Fruit fly (Drosophila melanogaster) whole organism, embryonic: Measurements from ENCODE around the gene Sf3a2.

Source experiments
- Asciz ChIP-seq: fragments of 200-800 bp; sonication (Bioruptor generic); optimal IDR thresholded peaks from 2 replicates; lab custom pipeline; 2017; ENCODE audit warnings: missing biosample characterization, mild to moderate bottlenecking, missing genetic modification characterization, missing genetic modification reagents
- Awh ChIP-seq: fragments of 200-800 bp; sonication (Bioruptor generic); IDR thresholded peaks from 2 replicates; pipeline ENCODE4, ENCODE4 v1.3.6; 2022; ENCODE audit warnings: missing biosample characterization, missing genetic modification characterization
- CG1024 ChIP-seq: fragments of 200-800 bp; sonication (Bioruptor generic); IDR thresholded peaks from 2 replicates; pipeline ENCODE4 v1.3.6; 2022; ENCODE audit warnings: missing biosample characterization, missing genetic modification characterization
- CG10267 ChIP-seq: fragments of 200-800 bp; sonication (Bioruptor generic); optimal IDR thresholded peaks from 2 replicates; lab custom pipeline; 2018; ENCODE audit warnings: missing biosample characterization, mild to moderate bottlenecking, missing genetic modification characterization, moderate library complexity
- CG10462 ChIP-seq: fragments of 200-800 bp; sonication (Bioruptor generic); optimal IDR thresholded peaks from 2 replicates; lab custom pipeline; 2016; ENCODE audit warnings: missing biosample characterization, missing genetic modification characterization
- CG13894 ChIP-seq: fragments of 200-800 bp; sonication (Bioruptor generic); optimal IDR thresholded peaks from 3 replicates; lab custom pipeline; 2018; ENCODE audit warnings: missing biosample characterization, mild to moderate bottlenecking, missing genetic modification characterization, moderate library complexity
- CG14050 ChIP-seq: fragments of 200-800 bp; sonication (Bioruptor generic); IDR thresholded peaks from 3 replicates; pipeline ENCODE4 v1.3.6; 2022; ENCODE audit warnings: missing biosample characterization, missing genetic modification characterization
- CG17912 ChIP-seq: fragments of 200-800 bp; sonication (Bioruptor generic); optimal IDR thresholded peaks from 2 replicates; lab custom pipeline; 2018; ENCODE audit warnings: missing biosample characterization, mild to moderate bottlenecking, missing genetic modification characterization
- CG30020 ChIP-seq: fragments of 200-800 bp; optimal IDR thresholded peaks from 2 replicates; lab custom pipeline; 2019; ENCODE audit warnings: missing biosample characterization, mild to moderate bottlenecking, missing genetic modification characterization, moderate library complexity
- CG3281 ChIP-seq: fragments of 200-800 bp; sonication (Bioruptor generic); optimal IDR thresholded peaks from 3 replicates; lab custom pipeline; 2017; ENCODE audit warnings: missing biosample characterization, mild to moderate bottlenecking, missing genetic modification characterization
- CG8765 ChIP-seq: fragments of 200-800 bp; sonication (Bioruptor generic); IDR thresholded peaks from 2 replicates; pipeline ENCODE4 v1.3.6; 2022; ENCODE audit warnings: missing biosample characterization, missing genetic modification characterization
- D ChIP-seq, 2 experiments: fragments of 200-800 bp in 1 of 2; fragments of >200 bp in 1 of 2; sonication (Bioruptor generic) in 1 of 2; optimal IDR thresholded peaks; 2 replicates in 1 of 2; 3 replicates in 1 of 2; lab custom pipeline; 2017; ENCODE audit warnings: mild to moderate bottlenecking in 1 of 2, missing biosample characterization in 1 of 2, missing genetic modification characterization in 1 of 2, missing genetic modification reagents in 1 of 2
- Gsc ChIP-seq: fragments of 200-800 bp; sonication (Bioruptor generic); IDR thresholded peaks from 2 replicates; pipeline ENCODE4 v1.3.6; 2022; ENCODE audit warnings: missing biosample characterization, missing genetic modification characterization
- Gug ChIP-seq: fragments of 200-800 bp; sonication (Bioruptor generic); IDR thresholded peaks from 4 replicates; pipeline ENCODE4 v1.3.6; 2022; ENCODE audit warnings: missing biosample characterization, missing genetic modification characterization
- Hr78 ChIP-seq, 2 experiments: fragments of 200-800 bp in 1 of 2; fragments of >200 bp in 1 of 2; sonication (Bioruptor generic) in 1 of 2; optimal IDR thresholded peaks; 2 replicates each; lab custom pipeline; 2017 to 2019; ENCODE audit warnings: missing biosample characterization in 2 of 2, missing genetic modification characterization in 2 of 2, mild to moderate bottlenecking in 1 of 2, moderate library complexity in 1 of 2
- Mes4 ChIP-seq: fragments of 200-800 bp; sonication (Bioruptor generic); optimal IDR thresholded peaks from 2 replicates; lab custom pipeline; 2016; ENCODE audit warnings: missing biosample characterization, missing genetic modification characterization
- Oli ChIP-seq: fragments of 200-800 bp; sonication (Bioruptor generic); optimal IDR thresholded peaks from 2 replicates; lab custom pipeline; 2018; ENCODE audit warnings: missing biosample characterization, mild to moderate bottlenecking, missing genetic modification characterization, moderate library complexity
- Optix ChIP-seq: fragments of 200-800 bp; sonication (Bioruptor generic); IDR thresholded peaks from 3 replicates; pipeline ENCODE4 v1.3.6; 2022; ENCODE audit warnings: missing biosample characterization, missing genetic modification characterization
- Ravus ChIP-seq: fragments of 200-800 bp; sonication (Bioruptor generic); IDR thresholded peaks from 2 replicates; pipeline ENCODE4 v1.3.6; 2022; ENCODE audit warnings: missing biosample characterization, missing genetic modification characterization
- Sox102F ChIP-seq: fragments of 200-800 bp; sonication (Bioruptor generic); optimal IDR thresholded peaks from 2 replicates; lab custom pipeline; 2018; ENCODE audit warnings: missing biosample characterization, mild to moderate bottlenecking, missing genetic modification characterization, moderate library complexity
- Sry-β ChIP-seq: fragments of 200-800 bp; sonication (Bioruptor generic); optimal IDR thresholded peaks from 2 replicates; lab custom pipeline; 2018; ENCODE audit warnings: missing biosample characterization, mild to moderate bottlenecking, missing genetic modification characterization, moderate library complexity
- ash1 ChIP-seq: fragments of 200-800 bp; sonication (Bioruptor generic); optimal IDR thresholded peaks from 2 replicates; lab custom pipeline; 2018; ENCODE audit warnings: missing biosample characterization, mild to moderate bottlenecking, missing genetic modification characterization
- bbx ChIP-seq: fragments of 200-800 bp; sonication (Bioruptor generic); IDR thresholded peaks from 2 replicates; pipeline ENCODE4 v1.3.6; 2022; ENCODE audit warnings: missing biosample characterization, missing genetic modification characterization; ENCODE audit not compliant: partially characterized antibody
- gsb ChIP-seq: fragments of 200-800 bp; sonication (Bioruptor generic); IDR thresholded peaks from 2 replicates; pipeline ENCODE4 v1.3.6; 2022; ENCODE audit warnings: missing biosample characterization, missing genetic modification characterization
- hb ChIP-seq: fragments of 200-800 bp; sonication (Bioruptor generic); IDR thresholded peaks from 3 replicates; pipeline ENCODE4 v1.3.6; 2022; ENCODE audit warnings: missing biosample characterization, missing genetic modification characterization; ENCODE audit not compliant: partially characterized antibody
- her ChIP-seq: fragments of 200-800 bp; sonication (Bioruptor generic); optimal IDR thresholded peaks from 2 replicates; lab custom pipeline; 2016; ENCODE audit warnings: missing biosample characterization, missing genetic modification characterization
- hth ChIP-seq: fragments of >200 bp; optimal IDR thresholded peaks from 2 replicates; lab custom pipeline; 2017; ENCODE audit warnings: inconsistent platforms
- jumu ChIP-seq: fragments of 200-800 bp; sonication (Bioruptor generic); optimal IDR thresholded peaks from 3 replicates; lab custom pipeline; 2016; ENCODE audit warnings: missing biosample characterization, missing genetic modification characterization
- kah ChIP-seq: fragments of 200-800 bp; sonication (Bioruptor generic); optimal IDR thresholded peaks from 2 replicates; lab custom pipeline; 2018; ENCODE audit warnings: missing biosample characterization, mild to moderate bottlenecking, missing genetic modification characterization
- lbe ChIP-seq: fragments of 200-800 bp; sonication (Bioruptor generic); optimal IDR thresholded peaks from 2 replicates; lab custom pipeline; 2016; ENCODE audit warnings: missing biosample characterization, mild to moderate bottlenecking, missing genetic modification characterization
- lilli ChIP-seq: fragments of 200-800 bp; sonication (Bioruptor generic); optimal IDR thresholded peaks from 3 replicates; lab custom pipeline; 2016; ENCODE audit warnings: missing biosample characterization, missing genetic modification characterization
- lmd ChIP-seq: fragments of 200-800 bp; sonication (Bioruptor generic); IDR thresholded peaks from 2 replicates; pipeline ENCODE4 v1.3.6; 2022; ENCODE audit warnings: missing biosample characterization, missing genetic modification characterization
- nau ChIP-seq: fragments of 200-800 bp; sonication (Bioruptor generic); optimal IDR thresholded peaks from 3 replicates; lab custom pipeline; 2017; ENCODE audit warnings: missing biosample characterization, mild to moderate bottlenecking, missing genetic modification characterization, missing genetic modification reagents
- nerfin-1 ChIP-seq: fragments of 200-800 bp; sonication (Bioruptor generic); optimal IDR thresholded peaks from 3 replicates; lab custom pipeline; 2019; ENCODE audit warnings: missing biosample characterization, mild to moderate bottlenecking, missing genetic modification characterization, moderate library complexity
- oc ChIP-seq: fragments of 200-800 bp; sonication (Bioruptor generic); optimal IDR thresholded peaks from 2 replicates; lab custom pipeline; 2018; ENCODE audit warnings: missing biosample characterization, mild to moderate bottlenecking, missing genetic modification characterization, moderate library complexity
- peb ChIP-seq: fragments of 200-800 bp; sonication (Bioruptor generic); IDR thresholded peaks from 2 replicates; pipeline ENCODE4 v1.3.6; 2022; ENCODE audit warnings: missing biosample characterization, missing genetic modification characterization
- phol ChIP-seq: fragments of 200-800 bp; sonication (Bioruptor generic); optimal IDR thresholded peaks from 3 replicates; lab custom pipeline; 2018; ENCODE audit warnings: missing biosample characterization, mild to moderate bottlenecking, missing genetic modification characterization, moderate library complexity
- pnt ChIP-seq: fragments of 200-800 bp; sonication (Bioruptor generic); optimal IDR thresholded peaks from 3 replicates; lab custom pipeline; 2016; ENCODE audit warnings: missing biosample characterization, missing genetic modification characterization
- psq ChIP-seq: fragments of 200-800 bp; sonication (Bioruptor generic); optimal IDR thresholded peaks from 2 replicates; lab custom pipeline; 2017; ENCODE audit warnings: missing biosample characterization, missing genetic modification characterization
- repo ChIP-seq: fragments of 200-800 bp; sonication (Bioruptor generic); optimal IDR thresholded peaks from 2 replicates; lab custom pipeline; 2016; ENCODE audit warnings: missing biosample characterization, missing genetic modification characterization
- sens-2 ChIP-seq: fragments of 200-800 bp; sonication (Bioruptor generic); IDR thresholded peaks from 2 replicates; pipeline ENCODE4 v1.3.6; 2022; ENCODE audit warnings: missing biosample characterization, missing genetic modification characterization
- seq ChIP-seq: fragments of 200-800 bp; sonication (Bioruptor generic); IDR thresholded peaks from 2 replicates; pipeline ENCODE4 v1.3.6; 2022; ENCODE audit warnings: missing biosample characterization, missing genetic modification characterization
- slou ChIP-seq: fragments of 200-800 bp; sonication (Bioruptor generic); optimal IDR thresholded peaks from 3 replicates; lab custom pipeline; 2016; ENCODE audit warnings: missing biosample characterization, missing genetic modification characterization
- ssp ChIP-seq: fragments of 200-800 bp; sonication (Bioruptor generic); IDR thresholded peaks from 2 replicates; pipeline ENCODE4 v1.3.6; 2022; ENCODE audit warnings: missing biosample characterization, missing genetic modification characterization
- sug ChIP-seq: fragments of 200-800 bp; optimal IDR thresholded peaks from 2 replicates; lab custom pipeline; 2019; ENCODE audit warnings: missing biosample characterization, mild to moderate bottlenecking, missing genetic modification characterization, moderate library complexity
- trem ChIP-seq: fragments of 200-800 bp; optimal IDR thresholded peaks from 3 replicates; lab custom pipeline; 2019; ENCODE audit warnings: missing biosample characterization, mild to moderate bottlenecking, missing genetic modification characterization, moderate library complexity
- wor ChIP-seq: fragments of 200-800 bp; sonication (Bioruptor generic); IDR thresholded peaks from 2 replicates; pipeline ENCODE4 v1.3.6; 2022; ENCODE audit warnings: missing biosample characterization, missing genetic modification characterization
- yki ChIP-seq: fragments of >200 bp; optimal IDR thresholded peaks from 3 replicates; lab custom pipeline; 2018
- z ChIP-seq: fragments of 200-800 bp; sonication (Bioruptor generic); IDR thresholded peaks from 3 replicates; pipeline ENCODE4 v1.3.6; 2022; ENCODE audit warnings: missing biosample characterization, missing genetic modification characterization
- zen ChIP-seq: fragments of 200-800 bp; sonication (Bioruptor generic); optimal IDR thresholded peaks from 3 replicates; lab custom pipeline; 2018; ENCODE audit warnings: missing biosample characterization, mild to moderate bottlenecking, missing genetic modification characterization, moderate library complexity

The Sf3a2 gene

dm6 chr3L:12831290-12831952, 17.6 kb upstream of the Sf3a2 start (continued):
- no peak for TF ChIP-seq sug
- TF ChIP-seq Oli (tag; lab: Kevin White, UChicago): peak; percentile 62
- TF ChIP-seq lmd: peak; percentile 71
- TF ChIP-seq Mes4 (GFP tag; lab: Kevin White, UChicago): peak; percentile 14
- 0 out of 3 replicates have a peak, but pooled peaks have one; percentile 34 for TF ChIP-seq CG14050
- peak; percentile 53 for TF ChIP-seq CG3281 (GFP tag; lab: Kevin White, UChicago)
- TF ChIP-seq ash1 (GFP tag; lab: Kevin White, UChicago): no peak
- TF ChIP-seq Gug (GFP tag; lab: Robert Waterston, UW): no peak
- peak; percentile 71 for TF ChIP-seq lilli (GFP tag; lab: Kevin White, UChicago)
- TF ChIP-seq Sry-β (GFP tag; lab: Kevin White, UChicago): no peak
- no peak for TF ChIP-seq CG8765 (GFP tag; lab: Robert Waterston, UW)
- no peak for TF ChIP-seq CG10462 (GFP tag; lab: Kevin White, UChicago)
- no peak for TF ChIP-seq Hr78 (GFP tag; optimal IDR thresholded peaks at IDR 0.05; lab: Kevin White, UChicago)
- TF ChIP-seq gsb (GFP tag; lab: Robert Waterston, UW): no peak; the same call in 1 of the 2 replicates
- no peak for TF ChIP-seq ssp
- no peak for TF ChIP-seq CG13894 (tag; lab: Kevin White, UChicago)
- no peak for TF ChIP-seq hb (GFP tag; lab: Robert Waterston, UW)
- no peak for TF ChIP-seq z (GFP tag; lab: Robert Waterston, UW)
- TF ChIP-seq bbx (GFP tag; lab: Robert Waterston, UW): no peak
- no peak for TF ChIP-seq slou
- TF ChIP-seq nau: peak; percentile 44
- TF ChIP-seq Sox102F: peak; percentile 79
- TF ChIP-seq oc (tag; lab: Kevin White, UChicago): peak; percentile 3
- no peak for TF ChIP-seq lbe (GFP tag; lab: Kevin White, UChicago)
- TF ChIP-seq nerfin-1 (tag; lab: Kevin White, UChicago): no peak
- TF ChIP-seq peb (GFP tag; lab: Robert Waterston, UW): no peak
- peak; percentile 12 for TF ChIP-seq pnt (GFP tag; lab: Kevin White, UChicago)
- TF ChIP-seq yki: no peak
- TF ChIP-seq Optix: no peak
- no peak for TF ChIP-seq Gsc (GFP tag; lab: Robert Waterston, UW)
- TF ChIP-seq psq (GFP tag; lab: Kevin White, UChicago): no peak
- peak; percentile 49 for TF ChIP-seq Asciz (GFP tag; lab: Kevin White, UChicago)
- TF ChIP-seq Awh (GFP tag; lab: Robert Waterston, UW): peak; percentile 43; the same call in 1 of the 2 replicates
- no peak for TF ChIP-seq repo
- no peak for TF ChIP-seq kah (GFP tag; lab: Kevin White, UChicago)
- no peak for TF ChIP-seq D (optimal IDR thresholded peaks at IDR 0.05; lab: Kevin White, UChicago)
- no peak for TF ChIP-seq D (GFP tag; optimal IDR thresholded peaks at IDR 0.05; lab: Kevin White, UChicago)
- TF ChIP-seq seq (GFP tag; lab: Robert Waterston, UW): peak; percentile 52; the same call in 1 of the 2 replicates
- TF ChIP-seq Ravus (GFP tag; lab: Robert Waterston, UW): no peak; the same call in 1 of the 2 replicates
- peak; percentile 50 for TF ChIP-seq phol
- no peak for TF ChIP-seq CG17912
- TF ChIP-seq jumu: no peak
- TF ChIP-seq CG30020: no peak
- no peak for TF ChIP-seq trem (tag; lab: Kevin White, UChicago)
- peak; percentile 8; the same call in 1 of the 2 replicates for TF ChIP-seq sens-2 (GFP tag; lab: Robert Waterston, UW)
- TF ChIP-seq CG1024 (GFP tag; lab: Robert Waterston, UW): no peak
- TF ChIP-seq wor (GFP tag; lab: Robert Waterston, UW): 0 out of 2 replicates have a peak, but pooled peaks have one; percentile 27
- TF ChIP-seq CG10267 (tag; lab: Kevin White, UChicago): peak; percentile 23
- no peak for TF ChIP-seq hth
- TF ChIP-seq zen: no peak
- TF ChIP-seq her (GFP tag; lab: Kevin White, UChicago): no peak
